Worm (Caenorhabditis elegans) whole organism, midembryonic: ENCODE measurements around the gene fbxa-99.

ENCODE experiments used
- flt-1 ChIP-seq: fragments of 200-800 bp; sonication (Bioruptor generic); IDR thresholded peaks from 2 replicates; pipeline ENCODE4 v1.3.6; 2022; ENCODE audit warnings: missing genetic modification characterization, missing compliant biosample characterization
- ref-1 ChIP-seq: fragments of 200-800 bp; sonication (Bioruptor generic); conservative IDR thresholded peaks from 2 replicates; pipeline ENCODE4 v1.3.6; 2022; ENCODE audit warnings: missing genetic modification reagents, missing genetic modification characterization, missing compliant biosample characterization
- tab-1 ChIP-seq: fragments of 200-800 bp; sonication (Bioruptor generic); IDR thresholded peaks from 2 replicates; pipeline ENCODE4 v1.3.6; 2022; ENCODE audit warnings: missing genetic modification characterization, missing compliant biosample characterization
- ztf-23 ChIP-seq: fragments of 200-800 bp; sonication (Bioruptor generic); IDR thresholded peaks from 2 replicates; pipeline ENCODE4 v1.3.6; 2022; ENCODE audit warnings: missing genetic modification reagents, missing genetic modification characterization, missing compliant biosample characterization

DNA sequence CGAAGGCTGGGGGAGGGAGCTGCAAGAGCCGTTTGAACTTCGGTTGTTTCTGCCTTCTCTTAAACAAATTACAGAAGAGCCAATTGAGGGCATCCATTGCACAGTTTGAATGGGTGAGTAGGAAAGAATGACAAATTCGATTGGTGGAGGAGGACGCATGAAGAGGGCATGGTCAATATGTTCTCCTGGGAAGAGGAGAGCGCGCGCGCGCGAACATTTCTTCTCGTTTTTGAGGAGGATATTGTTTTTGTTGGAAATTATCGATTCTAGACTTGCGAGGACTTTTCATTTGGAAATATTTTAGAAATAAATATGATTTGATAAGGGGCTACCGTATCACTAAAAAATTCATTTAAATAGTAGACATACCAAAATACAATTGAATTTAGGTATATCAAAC is 48.9 kb upstream of the fbxa-99 start, which contains the start of gene T10C6.7:
- TF ChIP-seq ztf-23 = no peak
- no peak for TF ChIP-seq flt-1 (GFP tag; lab: Robert Waterston, UW)
- TF ChIP-seq tab-1 (GFP tag; lab: Robert Waterston, UW) = no peak
- no peak for TF ChIP-seq ref-1 (GFP tag; lab: Robert Waterston, UW)
